Worm (Caenorhabditis elegans): Measurements from ENCODE around the gene C40A11.6.
"Not testable (repeated sequence)": the region's sequence is repeated elsewhere in the genome, so short reads cannot be mapped to it uniquely, and the experiment has no call there.

The C40A11.6 gene

ce11 chrII:2170085-2170484 lies 24.6 kb upstream of the C40A11.6 start, which contains the start of gene C33C12.12:
Gene C33C12.12 (minus strand): TSS chrII:2170185.
- TF ChIP-seq K11D2.4 (GFP tag; IDR thresholded peaks at IDR 0.05) (no peak), ztf-3 (GFP tag; optimal IDR thresholded peaks at IDR 0.05) (no peak)

DNA sequence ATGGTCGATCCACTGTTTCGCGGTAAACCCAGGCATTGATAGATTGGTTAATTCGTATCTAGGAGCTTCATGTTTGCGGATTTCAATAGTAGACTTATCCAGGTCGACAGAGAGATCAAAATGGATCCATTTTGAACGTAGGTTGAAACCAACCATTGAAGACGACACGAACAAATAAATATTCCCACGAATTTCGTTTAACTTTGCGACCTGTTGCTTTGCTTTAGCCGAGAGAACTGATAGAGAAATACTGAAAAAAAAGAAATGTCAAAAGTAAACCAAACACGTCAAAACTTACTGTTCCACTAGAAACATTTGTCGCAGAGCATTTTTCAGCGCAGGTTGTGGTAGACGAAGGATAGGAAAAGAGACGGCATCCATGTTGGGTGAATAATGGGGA lies 22.9 kb upstream of the C40A11.6 start, which contains the start of gene fbxb-38:
Gene fbxb-38 (minus strand): TSS at position 390 of the 400 bp plus-strand sequence.
- TF ChIP-seq ztf-25 (GFP tag; IDR thresholded peaks at IDR 0.05) (no peak), K12H6.12 (tag; optimal IDR thresholded peaks at IDR 0.05) (no peak), mxl-1 (tag; optimal IDR thresholded peaks at IDR 0.05) (no peak), ceh-100 (GFP tag; IDR thresholded peaks at IDR 0.05) (no peak), snpc-1.1 (tag; optimal IDR thresholded peaks at IDR 0.05; ENCODE audit: insufficient read depth) (no peak)

ce11 chrII:2166376-2166775 lies 20.9 kb upstream of the C40A11.6 start, which contains the start of gene C33C12.4:
Gene C33C12.4 (minus strand): TSS chrII:2166476.
- TF ChIP-seq bed-1 (GFP tag; IDR thresholded peaks at IDR 0.05) (no peak), snpc-3.4 (tag; optimal IDR thresholded peaks at IDR 0.05) (no peak), him-1 (tag; optimal IDR thresholded peaks at IDR 0.05) (no peak), unc-62 (GFP tag; optimal IDR thresholded peaks at IDR 0.05) (no peak), let-526 (GFP tag; IDR thresholded peaks at IDR 0.05) (no peak), tlf-1 (GFP tag; optimal IDR thresholded peaks at IDR 0.05) (no peak), snpc-1.3 (tag; optimal IDR thresholded peaks at IDR 0.05; ENCODE audit: insufficient read depth) (no peak), ceh-91 (GFP tag; IDR thresholded peaks at IDR 0.05) (no peak), hlh-12 (tag; optimal IDR thresholded peaks at IDR 0.05) (no peak), hmg-1.2 (GFP tag; IDR thresholded peaks at IDR 0.05) (no peak), F22D6.2 (tag; optimal IDR thresholded peaks at IDR 0.05) (no peak), sdz-38 (tag; optimal IDR thresholded peaks at IDR 0.05) (no peak), hmg-20 (GFP tag; IDR thresholded peaks at IDR 0.05) (no peak)

DNA sequence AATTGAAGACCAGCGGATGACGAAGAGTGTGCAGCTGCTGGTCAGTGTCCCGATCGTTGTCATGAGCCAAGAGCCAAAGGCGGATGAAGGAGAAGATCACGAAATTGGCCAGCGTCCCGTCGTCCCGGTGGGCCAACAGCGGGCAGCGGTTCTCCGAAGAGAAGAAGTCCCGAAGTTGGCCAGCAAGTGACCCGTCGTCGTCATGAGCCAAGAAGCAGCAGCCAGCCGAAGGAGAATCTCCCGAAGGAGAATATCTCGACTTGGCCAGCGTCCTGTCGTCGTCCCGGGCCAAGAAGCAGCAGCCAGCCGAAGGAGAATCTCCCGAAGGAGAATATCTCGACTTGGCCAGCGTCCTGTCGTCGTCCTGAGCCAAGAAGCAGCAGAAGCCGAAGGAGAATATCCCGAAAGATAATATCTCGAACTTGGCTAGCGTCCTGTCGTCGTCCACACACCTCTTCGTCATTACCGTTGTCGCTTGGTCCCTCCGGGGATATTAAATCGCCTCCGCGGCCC lies 18.0 kb upstream of the C40A11.6 start, which contains the start of gene C33C12.11:
Gene C33C12.11 (minus strand): TSS at position 463 of the 513 bp plus-strand sequence.
- peak; percentile 59; the same call in 1 of the 2 replicates for TF ChIP-seq egrh-3 (GFP tag; IDR thresholded peaks at IDR 0.05)

ce11 chrII:2153708-2154107 lies 8.2 kb upstream of the C40A11.6 start, which contains the start of gene math-18:
Gene math-18 (plus strand): TSS chrII:2154008.
- not testable (repeated sequence) for TF ChIP-seq hmg-20 (GFP tag; IDR thresholded peaks at IDR 0.05); ZK185.1 (tag; optimal IDR thresholded peaks at IDR 0.05; ENCODE audit: poor library complexity, severe bottlenecking); madf-8 (GFP tag; conservative IDR thresholded peaks at IDR 0.05)

- TF ChIP-seq hmg-20 (GFP tag; IDR thresholded peaks at IDR 0.05) (no peak), F39B2.1 (GFP tag; IDR thresholded peaks at IDR 0.05) (no peak), nhr-80 (tag; optimal IDR thresholded peaks at IDR 0.05) (peak; percentile 5), madf-10 (tag; optimal IDR thresholded peaks at IDR 0.05) (no peak)
Measured at ce11 chrII:2152455-2152854, 7.0 kb upstream of the C40A11.6 start.

- TF ChIP-seq ceh-79 (tag; optimal IDR thresholded peaks at IDR 0.05) = no peak
- no peak for TF ChIP-seq B0336.3 (GFP tag; IDR thresholded peaks at IDR 0.05)
- TF ChIP-seq pbrm-1 (GFP tag; IDR thresholded peaks at IDR 0.05) = no peak
Measured at ce11 chrII:2150485-2150985, 5.1 kb upstream of the C40A11.6 start, which contains the start of the genes C40A11.7 and C40A11.8. Gene C40A11.7 (minus strand): TSS chrII:2150585. Gene C40A11.8 (minus strand): TSS chrII:2150935.

Measured in whole organism, young adult.